Worm (Caenorhabditis elegans) whole organism, mixed stage, embryonic: Measurements from ENCODE around the gene sel-1.

Source experiments
- elt-3 ChIP-seq: fragments of 150-350 bp; optimal IDR thresholded peaks from 2 replicates; lab custom pipeline; 2014; ENCODE audit warnings: missing biosample characterization, missing genetic modification characterization
- lin-13 ChIP-seq: fragments of 150-350 bp; optimal IDR thresholded peaks from 2 replicates; lab custom pipeline; 2014; ENCODE audit warnings: missing biosample characterization, missing genetic modification characterization
- lsy-2 ChIP-seq: fragments of 150-350 bp; optimal IDR thresholded peaks from 2 replicates; lab custom pipeline; 2014; ENCODE audit warnings: missing biosample characterization, missing genetic modification characterization
- mab-5 ChIP-seq: fragments of 150-350 bp; optimal IDR thresholded peaks from 2 replicates; lab custom pipeline; 2014; ENCODE audit warnings: missing biosample characterization, missing genetic modification characterization
- nhr-12 ChIP-seq: fragments of 150-350 bp; optimal IDR thresholded peaks from 2 replicates; lab custom pipeline; 2014; ENCODE audit warnings: missing biosample characterization, missing genetic modification characterization
- nhr-28 ChIP-seq: fragments of 150-350 bp; optimal IDR thresholded peaks from 2 replicates; lab custom pipeline; 2014; ENCODE audit warnings: missing biosample characterization, missing genetic modification characterization
- snpc-4 ChIP-seq: fragments of 150-350 bp; optimal IDR thresholded peaks from 2 replicates; lab custom pipeline; 2014; ENCODE audit warnings: missing biosample characterization, missing genetic modification characterization
- zip-8 ChIP-seq: fragments of 150-350 bp; optimal IDR thresholded peaks from 2 replicates; lab custom pipeline; 2014; ENCODE audit warnings: missing biosample characterization, missing genetic modification characterization

- TF ChIP-seq snpc-4 (no peak), lin-13 (no peak), zip-8 (tag; lab: Kevin White, UChicago) (no peak), elt-3 (tag; lab: Kevin White, UChicago) (no peak), lsy-2 (tag; lab: Kevin White, UChicago) (no peak), nhr-28 (tag; lab: Kevin White, UChicago) (no peak), mab-5 (no peak), nhr-12 (tag; lab: Kevin White, UChicago) (no peak)
Measured at ce11 chrV:12599510-12600242, 39.1 kb downstream of the sel-1 start, which contains the start of gene C14C10.5.
